Worm (Caenorhabditis elegans): Measurements from ENCODE around the gene EEED8.12.

EEED8.12 gene

ce11 chrII:5408924-5409323 lies at the start of gene EEED8.12, which contains the start of gene EEED8.4:
Gene EEED8.12 (minus strand): TSS chrII:5409024.
Gene EEED8.4 (plus strand): TSS chrII:5409319.
- TF ChIP-seq nfya-1 (tag; optimal IDR thresholded peaks at IDR 0.05) (no peak), eyg-1 (tag; optimal IDR thresholded peaks at IDR 0.05) (no peak), lim-6 (tag; optimal IDR thresholded peaks at IDR 0.05) (no peak), ahr-1 (tag; optimal IDR thresholded peaks at IDR 0.05) (no peak)

DNA sequence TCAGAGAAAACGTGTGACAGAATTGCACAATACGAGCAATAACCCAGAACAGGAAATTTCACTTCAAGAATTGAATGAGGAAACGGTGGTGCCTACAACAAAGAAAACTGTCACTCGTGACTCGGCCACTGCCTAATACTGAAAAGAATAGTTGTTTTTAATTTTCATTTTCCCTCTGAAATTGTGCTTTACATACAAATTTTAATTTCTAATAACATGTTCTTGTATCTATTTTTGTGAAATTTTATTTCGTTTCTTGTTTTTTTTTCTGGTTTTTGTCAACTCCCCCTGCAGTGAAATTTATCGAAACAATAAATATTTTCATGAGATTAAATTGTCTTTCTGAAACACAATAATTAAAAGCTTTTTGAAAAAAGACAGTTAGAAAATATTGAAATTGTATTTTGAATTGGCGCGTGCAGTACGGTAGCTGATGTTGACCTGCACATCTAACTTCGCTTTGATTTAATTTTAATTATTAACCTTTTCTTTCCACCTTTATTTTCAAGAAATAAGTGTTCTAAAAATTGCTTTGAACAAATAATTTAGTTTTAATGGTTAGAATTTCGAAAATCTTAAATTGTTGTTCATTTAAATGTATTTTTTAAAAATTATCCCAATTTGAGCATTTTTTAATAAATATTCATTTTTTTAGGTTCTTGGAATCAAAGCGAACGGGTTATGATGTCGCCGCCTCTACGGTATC lies 47.0 kb upstream of the EEED8.12 start, which contains the start of gene daz-1:
TSS of gene daz-1 (plus strand) at position 656 of the 706 bp plus-strand sequence.
- TF ChIP-seq pax-1 (tag; optimal IDR thresholded peaks at IDR 0.05), result no peak
- TF ChIP-seq pros-1 (tag; optimal IDR thresholded peaks at IDR 0.05), result no peak
- TF ChIP-seq ceh-14 (tag; optimal IDR thresholded peaks at IDR 0.05), result no peak
- no peak for TF ChIP-seq nfya-1 (tag; optimal IDR thresholded peaks at IDR 0.05)
- TF ChIP-seq ceh-30 (tag; optimal IDR thresholded peaks at IDR 0.05), result no peak
- TF ChIP-seq C08G9.2 (tag; optimal IDR thresholded peaks at IDR 0.05), result no peak
- TF ChIP-seq K02D7.2 (tag; optimal IDR thresholded peaks at IDR 0.05), result no peak
- no peak for TF ChIP-seq mec-3 (tag; optimal IDR thresholded peaks at IDR 0.05; ENCODE audit: borderline replicate concordance)
- TF ChIP-seq nhr-232 (tag; optimal IDR thresholded peaks at IDR 0.05), result no peak
- no peak for TF ChIP-seq sox-2 (GFP tag; IDR thresholded peaks at IDR 0.05)
- no peak for TF ChIP-seq ref-2 (tag; optimal IDR thresholded peaks at IDR 0.05)
- no peak for TF ChIP-seq ets-4 (tag; optimal IDR thresholded peaks at IDR 0.05)
- TF ChIP-seq ama-1 (optimal IDR thresholded peaks at IDR 0.05), result no peak

ce11 chrII:5453547-5453946 lies 44.7 kb upstream of the EEED8.12 start, which contains the start of gene dhs-5:
Gene dhs-5 (plus strand): TSS chrII:5453847.
- TF ChIP-seq T23F11.4 (GFP tag; optimal IDR thresholded peaks at IDR 0.05), result no peak
- TF ChIP-seq tbx-2 (tag; optimal IDR thresholded peaks at IDR 0.05), result no peak

- no peak for TF ChIP-seq pat-9 (tag; optimal IDR thresholded peaks at IDR 0.05)
- no peak for TF ChIP-seq dmd-4 (tag; optimal IDR thresholded peaks at IDR 0.05; ENCODE audit: borderline replicate concordance)
- no peak for TF ChIP-seq nhr-11 (tag; optimal IDR thresholded peaks at IDR 0.05)
- no peak for TF ChIP-seq Y22D7AL.16 (tag; optimal IDR thresholded peaks at IDR 0.05)
- no peak for TF ChIP-seq madf-2 (tag; optimal IDR thresholded peaks at IDR 0.05)
- no peak for TF ChIP-seq elt-2 (tag; optimal IDR thresholded peaks at IDR 0.05)
- no peak for TF ChIP-seq fkh-6 (tag; optimal IDR thresholded peaks at IDR 0.05)
- TF ChIP-seq ceh-19 (GFP tag; optimal IDR thresholded peaks at IDR 0.05), result no peak
These were observed 42.5 kb upstream of the EEED8.12 start for ce11 chrII:5451278-5451677.

DNA sequence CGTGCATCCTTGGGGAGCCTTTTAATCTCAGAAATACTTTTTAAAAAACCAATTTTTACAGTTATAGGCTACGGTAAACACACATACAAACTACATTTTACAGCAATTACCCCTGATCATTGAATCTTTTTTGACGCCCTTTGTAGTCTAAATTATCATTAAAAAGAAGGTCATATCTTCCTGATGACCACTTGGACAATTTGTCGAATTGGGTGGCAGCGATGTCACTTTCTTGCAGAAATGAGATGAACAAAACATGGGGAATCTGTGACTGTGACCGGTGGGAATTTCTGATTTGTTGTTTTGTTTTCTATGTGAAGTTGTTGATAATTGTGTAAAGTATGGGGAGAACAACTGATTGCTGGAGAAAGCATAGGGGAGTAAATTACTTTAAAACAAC lies 40.8 kb upstream of the EEED8.12 start:
- TF ChIP-seq hlh-13 (GFP tag; optimal IDR thresholded peaks at IDR 0.05) (no peak), syd-9 (tag; optimal IDR thresholded peaks at IDR 0.05) (no peak), ref-2 (tag; optimal IDR thresholded peaks at IDR 0.05) (no peak), tbx-7 (tag; optimal IDR thresholded peaks at IDR 0.05) (no peak), C38D4.7 (GFP tag; optimal IDR thresholded peaks at IDR 0.05) (no peak), rnt-1 (tag; optimal IDR thresholded peaks at IDR 0.05) (no peak), hlh-15 (tag; optimal IDR thresholded peaks at IDR 0.05) (no peak), ceh-19 (GFP tag; optimal IDR thresholded peaks at IDR 0.05) (no peak), odd-2 (tag; optimal IDR thresholded peaks at IDR 0.05) (no peak), npax-4 (tag; optimal IDR thresholded peaks at IDR 0.05) (no peak), ceh-24 (tag; optimal IDR thresholded peaks at IDR 0.05) (no peak), nhr-232 (tag; optimal IDR thresholded peaks at IDR 0.05) (no peak), mec-3 (tag; optimal IDR thresholded peaks at IDR 0.05; ENCODE audit: borderline replicate concordance) (no peak)

All from whole organism, late embryonic.